Worm (Caenorhabditis elegans) whole organism, L1 larva: ENCODE results near the gene cutl-9.
A peak's percentile ranks its signal among the peaks of the same experiment; 100 is the strongest.

ENCODE experiments used
- C16A3.4 ChIP-seq: fragments of 150-350 bp; optimal IDR thresholded peaks from 2 replicates; lab custom pipeline; 2014; ENCODE audit warnings: missing biosample characterization, missing genetic modification characterization
- Y116A8C.19 ChIP-seq: sonication (generic microtip); optimal IDR thresholded peaks from 2 replicates; lab custom pipeline; 2016; ENCODE audit warnings: missing compliant biosample characterization, missing genetic modification characterization, borderline replicate concordance
- blmp-1 ChIP-seq: fragments of 150-350 bp; optimal IDR thresholded peaks from 2 replicates; lab custom pipeline; 2014; ENCODE audit warnings: missing biosample characterization, missing genetic modification characterization
- ceh-8 ChIP-seq: fragments of 200-800 bp; sonication (Bioruptor generic); optimal IDR thresholded peaks from 2 replicates; lab custom pipeline; 2018; ENCODE audit warnings: mild to moderate bottlenecking, missing genetic modification characterization, moderate library complexity, missing compliant biosample characterization
- ceh-82 ChIP-seq, 3 experiments: fragments of 150-350 bp in 1 of 3; sonication (generic microtip) in 2 of 3; optimal IDR thresholded peaks; 2 replicates each; lab custom pipeline; 2014 to 2017; ENCODE audit warnings: missing biosample characterization in 3 of 3, missing genetic modification characterization in 3 of 3
- ceh-90 ChIP-seq: sonication (generic microtip); optimal IDR thresholded peaks from 2 replicates; lab custom pipeline; 2016; ENCODE audit warnings: missing genetic modification characterization, missing compliant biosample characterization
- dpl-1 ChIP-seq, 3 experiments: fragments of 150-350 bp in 2 of 3; sonication (generic microtip) in 1 of 3; optimal IDR thresholded peaks; 2 replicates each; lab custom pipeline; 2014 to 2017; ENCODE audit warnings: missing biosample characterization in 3 of 3, missing genetic modification characterization in 3 of 3, missing genetic modification reagents in 3 of 3
- dsc-1 ChIP-seq: sonication (generic microtip); optimal IDR thresholded peaks from 2 replicates; lab custom pipeline; 2016; ENCODE audit warnings: mild to moderate bottlenecking, missing genetic modification characterization, missing compliant biosample characterization
- efl-1 ChIP-seq, 4 experiments: fragments of 150-350 bp; optimal IDR thresholded peaks in 3 of 4; peaks in 1 of 4; 1 replicate in 1 of 4; 2 replicates in 3 of 4; lab custom pipeline; 2014; ENCODE audit warnings: missing biosample characterization in 2 of 4, missing genetic modification characterization in 2 of 4, missing genetic modification reagents in 2 of 4
- egl-27 ChIP-seq, 2 experiments: fragments of 150-350 bp in 1 of 2; sonication (generic microtip); optimal IDR thresholded peaks; 3 replicates each; lab custom pipeline; 2017 to 2018; ENCODE audit warnings: missing biosample characterization in 2 of 2, missing genetic modification characterization in 2 of 2, missing genetic modification reagents in 2 of 2
- ets-5 ChIP-seq: fragments of 200-800 bp; sonication (Bioruptor generic); IDR thresholded peaks from 2 replicates; pipeline ENCODE4 v1.3.6; 2022; ENCODE audit warnings: missing genetic modification characterization, missing compliant biosample characterization
- fkh-10 ChIP-seq: sonication (generic microtip); optimal IDR thresholded peaks from 2 replicates; lab custom pipeline; 2017; ENCODE audit warnings: missing biosample characterization, missing genetic modification reagents, missing genetic modification characterization
- fos-1 ChIP-seq: fragments of 150-350 bp; optimal IDR thresholded peaks from 2 replicates; lab custom pipeline; 2014; ENCODE audit warnings: missing biosample characterization, missing genetic modification characterization
- hlh-4 ChIP-seq: sonication (generic microtip); optimal IDR thresholded peaks from 2 replicates; lab custom pipeline; 2016; ENCODE audit warnings: mild to moderate bottlenecking, missing genetic modification characterization, missing compliant biosample characterization
- isw-1 ChIP-seq: fragments of 200-800 bp; sonication (Bioruptor generic); IDR thresholded peaks from 2 replicates; pipeline ENCODE4 v1.3.6; 2022; ENCODE audit warnings: missing genetic modification characterization, missing compliant biosample characterization
- lin-35 ChIP-seq, 2 experiments: fragments of 150-350 bp; optimal IDR thresholded peaks; 2 replicates each; lab custom pipeline; 2014; ENCODE audit warnings: missing biosample characterization in 2 of 2, missing genetic modification characterization in 2 of 2, missing genetic modification reagents in 2 of 2
- lin-39 ChIP-seq: fragments of 150-350 bp; optimal IDR thresholded peaks from 2 replicates; lab custom pipeline; 2014; ENCODE audit warnings: missing biosample characterization, missing genetic modification reagents, missing genetic modification characterization
- lir-3 ChIP-seq: sonication (generic microtip); optimal IDR thresholded peaks from 2 replicates; lab custom pipeline; 2016; ENCODE audit warnings: mild to moderate bottlenecking, missing genetic modification characterization, moderate library complexity, missing compliant biosample characterization; ENCODE audit not compliant: poor library complexity
- lsy-2 ChIP-seq, 2 experiments: fragments of 150-350 bp; optimal IDR thresholded peaks; 2 replicates each; lab custom pipeline; 2014; ENCODE audit warnings: missing biosample characterization in 2 of 2, missing genetic modification characterization in 2 of 2
- mdl-1 ChIP-seq, 2 experiments: fragments of 150-350 bp; optimal IDR thresholded peaks; 2 replicates each; lab custom pipeline; 2014 to 2017; ENCODE audit warnings: missing biosample characterization in 2 of 2, missing genetic modification characterization in 2 of 2, inconsistent platforms in 1 of 2
- mep-1 ChIP-seq: fragments of 150-350 bp; optimal IDR thresholded peaks from 2 replicates; lab custom pipeline; 2014; ENCODE audit warnings: missing biosample characterization, missing genetic modification characterization
- nhr-19 ChIP-seq: fragments of 200-800 bp; sonication (Bioruptor generic); conservative IDR thresholded peaks from 2 replicates; pipeline ENCODE4 v1.3.6; 2022; ENCODE audit warnings: missing genetic modification characterization, missing compliant biosample characterization
- nhr-20 ChIP-seq: sonication (generic microtip); optimal IDR thresholded peaks from 2 replicates; lab custom pipeline; 2016; ENCODE audit warnings: mild to moderate bottlenecking, missing genetic modification characterization, missing compliant biosample characterization
- nhr-237 ChIP-seq: fragments of 150-350 bp; optimal IDR thresholded peaks from 2 replicates; lab custom pipeline; 2014; ENCODE audit warnings: missing biosample characterization, missing genetic modification characterization
- nhr-85 ChIP-seq: sonication (generic microtip); peaks from one replicate; lab custom pipeline; 2016; ENCODE audit warnings: missing genetic modification characterization, inconsistent platforms, missing compliant biosample characterization
- pag-3 ChIP-seq: sonication (generic microtip); optimal IDR thresholded peaks from 2 replicates; lab custom pipeline; 2017; ENCODE audit warnings: missing genetic modification characterization, mild to moderate bottlenecking, missing compliant biosample characterization, antibody characterized with exemption, borderline replicate concordance; ENCODE audit not compliant: insufficient read depth
- rnt-1 ChIP-seq: sonication (generic microtip); optimal IDR thresholded peaks from 2 replicates; lab custom pipeline; 2016; ENCODE audit warnings: mild to moderate bottlenecking, missing genetic modification characterization, moderate library complexity, missing compliant biosample characterization
- skn-1 ChIP-seq: fragments of 150-350 bp; optimal IDR thresholded peaks from 2 replicates; lab custom pipeline; 2014; ENCODE audit warnings: missing biosample characterization, missing genetic modification characterization
- snpc-4 ChIP-seq: fragments of 150-350 bp; optimal IDR thresholded peaks from 2 replicates; lab custom pipeline; 2014; ENCODE audit warnings: missing biosample characterization, missing genetic modification characterization
- sox-4 ChIP-seq: sonication (generic microtip); optimal IDR thresholded peaks from 2 replicates; lab custom pipeline; 2016; ENCODE audit warnings: missing genetic modification characterization, missing compliant biosample characterization
- swsn-7 ChIP-seq: sonication (generic microtip); optimal IDR thresholded peaks from 2 replicates; lab custom pipeline; 2016; ENCODE audit warnings: missing genetic modification characterization, missing compliant biosample characterization
- tbx-2 ChIP-seq: sonication (generic microtip); optimal IDR thresholded peaks from 2 replicates; lab custom pipeline; 2016; ENCODE audit warnings: missing genetic modification characterization, missing compliant biosample characterization
- unc-86 ChIP-seq: sonication (generic microtip); optimal IDR thresholded peaks from 2 replicates; lab custom pipeline; 2016; ENCODE audit warnings: missing genetic modification characterization, missing compliant biosample characterization
- vab-15 ChIP-seq: sonication (generic microtip); optimal IDR thresholded peaks from 2 replicates; lab custom pipeline; 2017; ENCODE audit warnings: missing genotype, mild to moderate bottlenecking, missing genetic modification characterization, missing compliant biosample characterization
- xbp-1 ChIP-seq: sonication (generic microtip); optimal IDR thresholded peaks from 2 replicates; lab custom pipeline; 2016; ENCODE audit warnings: missing genetic modification characterization, missing compliant biosample characterization

cutl-9 gene

DNA sequence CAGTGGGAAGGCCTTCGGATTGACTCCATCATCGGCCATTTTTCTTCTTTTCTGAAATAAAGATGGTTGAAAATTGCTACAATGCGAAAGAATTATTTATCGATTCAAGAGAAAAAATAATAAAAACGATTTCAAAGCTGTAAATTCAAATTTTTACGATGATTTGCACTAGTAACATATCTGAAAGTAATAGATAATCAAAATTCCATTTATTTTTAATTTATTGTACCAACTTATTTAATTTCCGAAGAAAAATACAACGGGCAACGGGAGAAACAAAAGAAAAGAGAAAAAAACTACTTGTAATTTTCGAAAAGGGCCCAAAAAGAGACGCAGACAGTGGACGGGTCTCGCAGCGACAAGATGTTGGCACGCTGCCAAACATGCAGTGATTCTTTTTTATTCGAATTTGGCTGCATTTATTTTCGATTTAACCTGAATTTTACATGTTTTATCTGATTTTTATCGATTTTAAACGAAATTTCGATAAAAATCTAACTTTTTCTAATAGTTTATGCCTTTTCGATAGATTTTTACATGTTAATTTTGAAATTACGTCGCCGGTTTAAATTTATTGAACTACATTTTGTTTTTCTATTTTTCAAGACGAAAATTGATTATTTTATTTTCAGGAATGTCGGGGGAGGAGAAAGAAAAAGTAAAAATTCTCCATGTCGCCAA, 36.7 kb downstream of the cutl-9 start, which contains the start of the genes snu-13 and rsp-7 (continued):
- TF ChIP-seq lin-39 (tag; lab: Kevin White, UChicago), result no peak
- TF ChIP-seq skn-1 (tag; lab: Kevin White, UChicago), result peak; percentile 78
- peak; percentile 65 for TF ChIP-seq tbx-2 (tag; lab: Kevin White, UChicago)
- peak; percentile 71 for TF ChIP-seq xbp-1
- TF ChIP-seq snpc-4 (tag; lab: Kevin White, UChicago), result peak; percentile 39
- TF ChIP-seq fos-1 (tag; lab: Kevin White, UChicago), result no peak
- TF ChIP-seq hlh-4 (tag; lab: Kevin White, UChicago), result no peak
- peak; percentile 84 to 89 for TF ChIP-seq lsy-2 (tag; optimal IDR thresholded peaks at IDR 0.05; lab: Kevin White, UChicago)
- no peak for TF ChIP-seq Y116A8C.19 (tag; lab: Kevin White, UChicago)
- peak; percentile 62 for TF ChIP-seq rnt-1 (tag; lab: Kevin White, UChicago)
- TF ChIP-seq, all 84 proteins: peak for 44

DNA sequence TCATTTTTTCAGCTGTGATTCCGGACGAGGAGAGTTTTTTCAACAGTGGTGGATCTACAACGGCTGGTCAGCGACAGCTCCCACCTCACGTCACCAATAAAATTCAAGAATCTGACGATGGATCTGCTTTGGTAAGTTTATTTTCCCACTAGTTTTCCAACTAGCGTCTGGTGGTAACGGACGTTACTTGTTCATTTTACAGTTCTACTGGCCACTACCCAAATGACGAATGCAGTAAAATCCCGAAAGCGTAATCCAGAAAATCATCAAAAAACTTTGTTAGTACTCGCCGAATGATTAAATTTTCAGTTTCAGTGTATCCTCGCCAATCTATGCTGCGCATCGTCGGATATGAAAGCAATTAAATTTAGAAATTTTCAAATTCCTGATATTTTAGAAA, 37.5 kb downstream of the cutl-9 start:
- TF ChIP-seq efl-1 (optimal IDR thresholded peaks at IDR 0.05; lab: Kevin White, UChicago) (no peak), efl-1 (GFP tag; optimal IDR thresholded peaks at IDR 0.05 in 1 of 2; lab: Kevin White, UChicago) (peak in 1 of 2 experiments; percentile 51), mdl-1 (tag; optimal IDR thresholded peaks at IDR 0.05; lab: Kevin White, UChicago) (no peak)

DNA sequence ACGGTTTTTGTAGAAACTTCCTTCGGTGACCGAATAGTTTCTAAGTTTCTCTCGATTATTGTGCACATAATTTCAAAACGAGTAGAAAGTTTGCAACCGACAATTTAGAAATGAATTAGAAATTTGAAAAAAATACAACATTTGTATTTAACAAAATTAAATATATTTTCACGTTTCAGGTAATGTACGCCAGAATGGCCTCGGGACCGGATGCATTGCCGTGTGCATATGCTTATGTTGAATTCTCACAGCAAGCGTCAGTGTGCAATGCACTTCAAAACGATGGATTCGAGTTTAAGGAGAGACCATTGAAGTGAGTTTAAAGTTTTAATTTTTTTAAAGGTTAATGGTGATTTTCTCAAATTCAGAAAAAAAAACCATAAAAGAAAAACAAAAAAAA, 38.8 kb downstream of the cutl-9 start, which contains the start of gene marc-2:
Gene marc-2, minus strand, starts transcription at position 101 of the 400 bp plus-strand sequence.
- TF ChIP-seq nhr-19 (no peak), lir-3 (no peak), fkh-10 (no peak), nhr-85 (peak; percentile 10)

DNA sequence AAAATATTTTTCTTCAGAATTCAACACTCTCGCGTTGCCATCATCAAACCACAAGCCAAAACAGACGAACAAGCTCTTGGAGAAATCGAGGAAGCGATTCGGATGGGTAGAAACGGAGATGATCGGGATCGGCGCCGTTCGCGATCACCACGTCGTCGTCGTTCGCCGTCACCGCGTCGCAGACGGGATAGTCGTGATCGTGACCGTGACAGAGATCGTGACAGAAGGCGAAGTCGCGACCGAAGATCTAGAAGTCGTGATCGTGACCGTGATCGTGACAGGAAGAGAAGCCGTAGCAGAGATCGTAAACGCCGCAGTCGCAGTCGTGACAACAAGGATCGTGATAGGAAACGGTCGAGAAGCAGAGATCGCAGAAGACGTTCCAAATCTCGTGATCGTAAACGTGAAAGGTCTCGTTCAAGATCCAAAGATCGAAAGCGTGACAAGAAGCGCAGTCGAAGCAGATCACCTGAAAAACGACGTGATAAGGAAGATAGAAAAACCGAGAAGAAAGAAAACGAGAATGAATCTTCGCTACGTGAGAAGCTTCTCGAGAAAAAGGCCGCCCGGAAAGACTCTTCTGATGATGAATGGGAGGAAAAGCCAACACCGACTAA, 39.5 kb downstream of the cutl-9 start:
- TF ChIP-seq blmp-1 (tag; lab: Kevin White, UChicago) (peak; percentile 14), nhr-85 (no peak), ets-5 (GFP tag; lab: Robert Waterston, UW) (0 out of 2 replicates have a peak, but pooled peaks have one; percentile 67)

DNA sequence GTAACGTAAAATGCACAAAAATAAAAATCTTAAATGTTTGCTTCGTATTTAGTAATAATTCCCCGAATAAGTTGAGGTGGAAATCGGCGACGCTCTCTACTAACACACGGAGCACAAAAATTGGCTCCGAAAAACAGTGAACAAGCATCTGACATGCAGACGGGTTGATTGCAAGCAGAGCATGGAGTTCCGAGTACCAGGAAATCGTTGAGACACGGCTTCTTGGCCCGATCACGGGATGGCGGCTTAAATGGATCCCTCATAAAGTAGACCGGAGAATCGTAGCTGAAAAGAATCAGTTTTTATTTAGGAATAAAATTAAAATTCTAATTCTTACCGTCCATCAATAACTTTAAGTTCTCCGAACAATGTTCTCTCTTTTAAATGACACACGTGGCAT, 40.2 kb downstream of the cutl-9 start:
- TF ChIP-seq efl-1 (optimal IDR thresholded peaks at IDR 0.05; lab: Kevin White, UChicago), result no peak
- TF ChIP-seq efl-1 (GFP tag; optimal IDR thresholded peaks at IDR 0.05 in 1 of 2; lab: Kevin White, UChicago), result peak in 1 of 2 experiments; percentile 75
- TF ChIP-seq hlh-4 (tag; lab: Kevin White, UChicago), result no peak
- no peak for TF ChIP-seq vab-15 (tag; lab: Kevin White, UChicago)
- no peak for TF ChIP-seq unc-86 (tag; lab: Kevin White, UChicago)

DNA sequence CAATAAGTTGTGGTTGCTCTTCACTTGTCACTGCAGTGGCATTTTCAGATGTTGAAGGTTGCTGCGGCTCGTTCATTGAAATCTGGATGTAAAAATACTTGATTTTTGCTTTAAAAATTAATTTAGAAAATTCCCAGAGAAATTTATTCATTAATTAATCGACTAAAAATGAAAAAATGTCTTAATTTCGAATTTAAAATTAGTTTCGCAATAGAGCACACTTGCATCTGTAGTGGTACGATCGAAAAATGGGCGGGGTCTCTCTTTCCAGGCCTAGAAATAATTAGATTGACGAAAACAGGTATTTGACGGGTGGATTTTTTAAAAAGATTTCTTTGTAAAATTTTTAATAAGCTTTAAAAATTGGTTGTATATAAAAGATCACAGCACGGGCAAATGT, 40.6 kb downstream of the cutl-9 start, which contains the start of gene D2089.8:
Gene D2089.8, minus strand, starts transcription at position 84 of the 400 bp plus-strand sequence.
- peak; percentile 17 for TF ChIP-seq blmp-1 (tag; lab: Kevin White, UChicago)
- no peak for TF ChIP-seq nhr-85
- TF ChIP-seq mdl-1 (tag; optimal IDR thresholded peaks at IDR 0.05; lab: Kevin White, UChicago), result no peak
- TF ChIP-seq lin-35 (GFP tag; optimal IDR thresholded peaks at IDR 0.05; lab: Kevin White, UChicago), result peak in 1 of 2 experiments; percentile 43
- TF ChIP-seq lsy-2 (tag; optimal IDR thresholded peaks at IDR 0.05; lab: Kevin White, UChicago), result peak in 1 of 2 experiments; percentile 48
- peak in 1 of 2 experiments; percentile 21 for TF ChIP-seq efl-1 (optimal IDR thresholded peaks at IDR 0.05; lab: Kevin White, UChicago)
- TF ChIP-seq efl-1 (GFP tag; optimal IDR thresholded peaks at IDR 0.05 in 1 of 2; lab: Kevin White, UChicago), result peak; percentile 19 to 39
- peak in 2 of 3 experiments; percentile 9 to 55 for TF ChIP-seq dpl-1 (GFP tag; optimal IDR thresholded peaks at IDR 0.05; lab: Kevin White, UChicago)
- TF ChIP-seq C16A3.4, result peak; percentile 12
- peak; percentile 38 for TF ChIP-seq mep-1

DNA sequence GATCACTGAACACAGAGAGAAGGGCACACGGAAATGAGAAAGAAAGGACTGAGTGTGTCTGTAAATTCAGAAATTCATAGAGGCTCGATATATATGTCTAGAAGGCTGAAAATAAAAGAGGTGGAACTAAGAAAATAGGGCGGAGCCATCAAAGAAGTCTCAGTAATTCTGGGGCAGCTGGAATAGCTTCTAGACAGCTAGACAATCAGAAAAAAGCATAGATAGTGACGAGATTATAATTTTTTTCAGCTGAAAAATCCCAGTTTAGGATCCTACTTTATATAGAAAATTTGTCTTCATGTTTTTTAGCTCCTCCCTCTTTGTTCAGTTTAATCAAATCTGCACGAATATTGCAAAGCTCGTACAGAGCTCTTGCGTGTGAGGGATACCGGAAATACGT, 43.0 kb downstream of the cutl-9 start, which contains the start of gene D2089.3:
Gene D2089.3, minus strand, starts transcription at position 101 of the 400 bp plus-strand sequence.
- TF ChIP-seq nhr-20 (tag; lab: Kevin White, UChicago), result no peak
- TF ChIP-seq isw-1 (GFP tag; lab: Robert Waterston, UW), result no peak
- no peak for TF ChIP-seq pag-3 (tag; lab: Kevin White, UChicago)
- no peak for TF ChIP-seq ceh-82 (tag; optimal IDR thresholded peaks at IDR 0.05; lab: Kevin White, UChicago)
- no peak for TF ChIP-seq egl-27 (tag; optimal IDR thresholded peaks at IDR 0.05; lab: Kevin White, UChicago)
- TF ChIP-seq skn-1 (tag; lab: Kevin White, UChicago), result no peak
- TF ChIP-seq ceh-90 (tag; lab: Kevin White, UChicago), result no peak
- TF ChIP-seq mep-1, result no peak
- no peak for TF ChIP-seq snpc-4 (tag; lab: Kevin White, UChicago)
- TF ChIP-seq dsc-1, result no peak
- no peak for TF ChIP-seq nhr-85
- no peak for TF ChIP-seq ceh-8 (GFP tag; lab: Kevin White, UChicago)
- no peak for TF ChIP-seq swsn-7 (tag; lab: Kevin White, UChicago)
- TF ChIP-seq nhr-237, result no peak
- TF ChIP-seq sox-4, result no peak
- TF ChIP-seq C16A3.4, result no peak
- no peak for TF ChIP-seq rnt-1 (tag; lab: Kevin White, UChicago)
